Fruit fly (Drosophila melanogaster): ENCODE results near the gene CG4462.

Gene CG4462

dm6 chr3R:19888156-19888784 lies 36.9 kb downstream of the CG4462 start, which contains the start of gene ninaE:
Gene ninaE, minus strand, starts transcription at chr3R:19888206.
- TF ChIP-seq CG17801 (GFP tag; optimal IDR thresholded peaks at IDR 0.05; ENCODE audit: partially characterized antibody), result no peak

- peak; percentile 84 for TF ChIP-seq CG17801 (GFP tag; optimal IDR thresholded peaks at IDR 0.05; ENCODE audit: partially characterized antibody)
These were observed 44.7 kb downstream of the CG4462 start for dm6 chr3R:19880431-19880939.

dm6 chr3R:19879470-19880052 lies 45.6 kb downstream of the CG4462 start, which contains the start of gene Ask1:
Gene Ask1, plus strand, starts transcription at chr3R:19879719.
- TF ChIP-seq CG17801 (GFP tag; optimal IDR thresholded peaks at IDR 0.05; ENCODE audit: partially characterized antibody), result no peak

dm6 chr3R:19877427-19878076 lies 47.6 kb downstream of the CG4462 start, which contains the start of the genes CG17186 and Arc42:
Gene CG17186, minus strand, starts transcription at chr3R:19877514.
Gene Arc42, plus strand, starts transcription at chr3R:19877737.
- peak; percentile 33 for TF ChIP-seq CG17801 (GFP tag; optimal IDR thresholded peaks at IDR 0.05; ENCODE audit: partially characterized antibody)

dm6 chr3R:19875118-19875887 lies 49.9 kb downstream of the CG4462 start, which contains the start of gene Mrp5:
Gene Mrp5, minus strand, starts transcription at chr3R:19875678.
- no peak for TF ChIP-seq CG17801 (GFP tag; optimal IDR thresholded peaks at IDR 0.05; ENCODE audit: partially characterized antibody)

- TF ChIP-seq CG17801 (GFP tag; optimal IDR thresholded peaks at IDR 0.05; ENCODE audit: partially characterized antibody), result no peak
These were observed 52.0 kb downstream of the CG4462 start for dm6 chr3R:19873102-19873737.

All from ovary, adult (tissue).